Fruit fly (Drosophila melanogaster): ENCODE data around the gene CG6380.
A peak's percentile ranks its signal among the peaks of the same experiment; 100 is the strongest.

DNA sequence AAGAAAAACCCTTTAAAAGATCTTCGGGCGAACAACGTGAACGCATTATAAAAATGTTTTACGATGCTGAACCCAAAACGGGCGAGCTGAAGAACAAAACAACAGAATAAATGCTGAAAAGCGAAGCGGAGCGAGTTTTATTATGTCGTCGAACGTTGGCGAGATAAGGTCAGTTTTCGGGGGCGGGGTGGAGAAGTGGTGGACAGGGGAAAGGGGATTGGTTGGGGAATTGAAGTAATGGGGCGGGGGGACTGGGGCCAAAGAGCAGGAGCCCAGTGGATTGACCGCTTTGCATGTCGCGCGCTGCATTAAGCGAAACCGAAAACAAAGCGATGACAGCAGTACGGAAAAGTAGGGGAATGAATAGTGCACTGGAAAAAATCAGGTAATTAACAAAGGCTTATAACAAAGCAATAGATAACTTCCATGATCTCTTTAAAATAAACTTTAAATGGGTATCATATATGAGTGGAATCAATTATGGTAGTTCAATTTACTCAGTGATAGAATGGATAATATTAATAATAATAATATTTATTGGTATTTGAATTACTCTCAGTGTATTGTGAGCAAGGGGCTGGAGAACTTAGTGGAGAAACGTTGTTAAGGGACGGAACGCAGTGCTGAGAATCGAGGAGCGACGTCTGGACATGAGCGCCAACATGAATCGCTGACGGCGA is 48.8 kb downstream of the CG6380 start:
- TF ChIP-seq CG13204 (GFP tag; optimal IDR thresholded peaks at IDR 0.05): peak; percentile 37
- peak; percentile 77 for TF ChIP-seq CG14655 (GFP tag; optimal IDR thresholded peaks at IDR 0.05)
- TF ChIP-seq Pif1B (GFP tag; optimal IDR thresholded peaks at IDR 0.05): peak; percentile 37
- TF ChIP-seq CG32121 (GFP tag; IDR thresholded peaks at IDR 0.05): peak; percentile 62; the same call in 1 of the 2 replicates
- peak; percentile 74 for TF ChIP-seq CG15710 (tag; optimal IDR thresholded peaks at IDR 0.05)

All from whole organism, pupa.